Fruit fly (Drosophila melanogaster) whole organism, pupa: ENCODE measurements around the gene CG9586.

ENCODE experiments used
- CG10348 ChIP-seq: fragments of 200-800 bp; sonication (Bioruptor generic); IDR thresholded peaks from 2 replicates; pipeline ENCODE4 v1.3.6; 2022; ENCODE audit warnings: missing biosample characterization, missing genetic modification characterization
- CG12605 ChIP-seq: fragments of 200-800 bp; sonication (Bioruptor generic); IDR thresholded peaks from 2 replicates; pipeline ENCODE4 v1.3.6; 2022; ENCODE audit warnings: missing biosample characterization, missing genetic modification characterization
- CG13204 ChIP-seq: fragments of 200-800 bp; sonication (Bioruptor generic); optimal IDR thresholded peaks from 2 replicates; lab custom pipeline; 2018; ENCODE audit warnings: missing biosample characterization, mild to moderate bottlenecking, missing genetic modification characterization, moderate library complexity
- CG15710 ChIP-seq: fragments of 200-800 bp; sonication (Bioruptor generic); optimal IDR thresholded peaks from 2 replicates; lab custom pipeline; 2018; ENCODE audit warnings: missing biosample characterization, mild to moderate bottlenecking, missing genetic modification characterization, moderate library complexity
- CG17806 ChIP-seq: fragments of 200-800 bp; sonication (Bioruptor generic); optimal IDR thresholded peaks from 2 replicates; lab custom pipeline; 2018; ENCODE audit warnings: missing biosample characterization, mild to moderate bottlenecking, missing genetic modification characterization, moderate library complexity
- CG32121 ChIP-seq: fragments of 200-800 bp; sonication (Bioruptor generic); IDR thresholded peaks from 2 replicates; pipeline ENCODE4 v1.3.6; 2022; ENCODE audit warnings: missing biosample characterization, missing genetic modification characterization
- CG4496 ChIP-seq: fragments of 200-800 bp; sonication (Bioruptor generic); IDR thresholded peaks from 3 replicates; pipeline ENCODE4 v1.3.6; 2022; ENCODE audit warnings: missing biosample characterization, missing genetic modification characterization
- CG8301 ChIP-seq: fragments of 200-800 bp; sonication (Bioruptor generic); optimal IDR thresholded peaks from 2 replicates; lab custom pipeline; 2018; ENCODE audit warnings: missing biosample characterization, mild to moderate bottlenecking, missing genetic modification characterization
- CG9948 ChIP-seq: fragments of 200-800 bp; sonication (Bioruptor generic); optimal IDR thresholded peaks from 2 replicates; lab custom pipeline; 2018; ENCODE audit warnings: missing biosample characterization, mild to moderate bottlenecking, missing genetic modification characterization, moderate library complexity
- EcR ChIP-seq: fragments of 200-800 bp; sonication (Bioruptor generic); optimal IDR thresholded peaks from 3 replicates; lab custom pipeline; 2019; ENCODE audit warnings: missing biosample characterization, missing genetic modification characterization, mild to moderate bottlenecking, moderate library complexity, missing genetic modification reagents
- Pif1A ChIP-seq: fragments of 200-800 bp; sonication (Bioruptor generic); optimal IDR thresholded peaks from 3 replicates; lab custom pipeline; 2016; ENCODE audit warnings: missing biosample characterization, missing genetic modification characterization
- Pif1B ChIP-seq: fragments of 200-800 bp; sonication (Bioruptor generic); optimal IDR thresholded peaks from 3 replicates; lab custom pipeline; 2016; ENCODE audit warnings: missing biosample characterization, missing genetic modification characterization
- Snoo ChIP-seq: fragments of 200-800 bp; sonication (Bioruptor generic); optimal IDR thresholded peaks from 3 replicates; lab custom pipeline; 2017; ENCODE audit warnings: missing biosample characterization, mild to moderate bottlenecking, missing genetic modification characterization, inconsistent platforms

DNA sequence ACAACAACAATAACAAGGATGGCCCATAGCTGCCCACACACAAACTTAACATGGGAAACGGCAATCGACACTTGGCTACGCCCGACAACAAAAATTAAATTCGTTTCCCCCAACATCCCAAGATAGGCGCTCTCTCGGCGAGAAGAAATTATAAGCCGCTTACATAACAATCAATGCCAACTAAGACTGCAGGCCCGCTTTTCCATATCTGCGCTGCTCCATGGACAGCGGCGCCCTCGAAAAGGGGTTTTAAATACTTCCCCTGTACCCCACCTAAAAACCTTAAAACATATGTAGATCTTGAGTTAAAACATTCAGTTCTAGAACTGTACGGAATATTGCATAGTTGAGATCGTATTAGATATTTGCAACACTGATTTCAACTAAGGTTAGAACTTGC is 28.3 kb upstream of the CG9586 start:
- TF ChIP-seq Snoo (no peak), EcR (GFP tag; lab: Kevin White, UChicago) (no peak), CG10348 (GFP tag; lab: Robert Waterston, UW) (no peak), CG13204 (GFP tag; lab: Kevin White, UChicago) (no peak), CG17806 (tag; lab: Kevin White, UChicago) (no peak), CG9948 (no peak), Pif1B (GFP tag; lab: Kevin White, UChicago) (no peak), CG32121 (GFP tag; lab: Robert Waterston, UW) (no peak), CG4496 (GFP tag; lab: Robert Waterston, UW) (no peak), Pif1A (GFP tag; lab: Kevin White, UChicago) (no peak), CG8301 (tag; lab: Kevin White, UChicago) (no peak), CG12605 (GFP tag; lab: Robert Waterston, UW) (no peak), CG15710 (tag; lab: Kevin White, UChicago) (no peak)
